Worm (Caenorhabditis elegans) whole organism, early embryonic: Measurements from ENCODE around the gene C16C8.22.

Experiments
- B0310.2 ChIP-seq: sonication (generic microtip); optimal IDR thresholded peaks from 2 replicates; lab custom pipeline; 2016; ENCODE audit warnings: mild to moderate bottlenecking, missing genetic modification characterization, missing compliant biosample characterization
- ama-1 ChIP-seq: fragments of 150-350 bp; optimal IDR thresholded peaks from 2 replicates; lab custom pipeline; 2014
- ceh-13 ChIP-seq: fragments of 200-800 bp; sonication (Bioruptor generic); optimal IDR thresholded peaks from 2 replicates; lab custom pipeline; 2018; ENCODE audit warnings: mild to moderate bottlenecking, missing genetic modification characterization, missing compliant biosample characterization
- ets-7 ChIP-seq: sonication (generic microtip); optimal IDR thresholded peaks from 2 replicates; lab custom pipeline; 2016; ENCODE audit warnings: missing genotype, missing genetic modification characterization, missing compliant biosample characterization
- flt-1 ChIP-seq: fragments of 200-800 bp; sonication (Bioruptor generic); IDR thresholded peaks from 2 replicates; pipeline ENCODE4 v1.3.6; 2022; ENCODE audit warnings: missing genetic modification characterization, missing compliant biosample characterization
- hmbx-1 ChIP-seq: sonication (generic microtip); optimal IDR thresholded peaks from 2 replicates; lab custom pipeline; 2016; ENCODE audit warnings: mild to moderate bottlenecking, missing genetic modification characterization, missing compliant biosample characterization
- hnd-1 ChIP-seq: sonication (generic microtip); optimal IDR thresholded peaks from 2 replicates; lab custom pipeline; 2016; ENCODE audit warnings: missing genetic modification characterization, missing compliant biosample characterization
- pes-1 ChIP-seq: fragments of 200-800 bp; sonication (Bioruptor generic); IDR thresholded peaks from 2 replicates; pipeline ENCODE4 v1.3.6; 2022; ENCODE audit warnings: missing genetic modification reagents, missing genetic modification characterization, missing compliant biosample characterization
- tbx-11 ChIP-seq: fragments of 200-800 bp; sonication (Bioruptor generic); IDR thresholded peaks from 2 replicates; pipeline ENCODE4 v1.3.6; 2022; ENCODE audit warnings: missing genetic modification characterization, missing compliant biosample characterization

DNA sequence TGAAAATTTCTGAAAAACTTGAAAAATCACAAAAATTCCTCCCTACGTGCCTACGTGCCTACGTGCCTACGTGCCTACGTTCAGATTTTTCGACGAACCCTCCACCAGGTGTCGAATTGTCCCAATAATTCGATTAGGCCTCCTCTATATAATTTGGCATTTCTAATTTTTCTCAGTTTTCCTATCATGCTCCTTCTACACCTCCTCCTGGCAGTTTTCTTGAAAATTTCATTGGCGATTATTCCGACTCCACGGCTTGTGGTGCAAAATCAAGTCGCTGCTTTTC is 2.5 kb downstream of the C16C8.22 start, which contains the start of gene C16C8.17:
- TF ChIP-seq ets-7 (tag; lab: Kevin White, UChicago) (no peak), ama-1 (lab: Kevin White, UChicago) (no peak), ceh-13 (no peak), hnd-1 (tag; lab: Kevin White, UChicago) (no peak), hmbx-1 (tag; lab: Kevin White, UChicago) (no peak), B0310.2 (tag; lab: Kevin White, UChicago) (no peak), tbx-11 (no peak), flt-1 (GFP tag; lab: Robert Waterston, UW) (no peak), pes-1 (GFP tag; lab: Robert Waterston, UW) (no peak)
